Worm (Caenorhabditis elegans): ENCODE measurements around the gene chil-15.

The chil-15 gene

ce11 chrII:9403846-9404245 lies 39.6 kb downstream of the chil-15 start, which contains the start of gene Y51B9A.5:
Y51B9A.5 (plus strand) TSS chrII:9404146.
- TF ChIP-seq hmbx-1 (tag; optimal IDR thresholded peaks at IDR 0.05), result no peak
- no peak for TF ChIP-seq hnd-1 (tag; optimal IDR thresholded peaks at IDR 0.05)
- no peak for TF ChIP-seq tra-4 (tag; optimal IDR thresholded peaks at IDR 0.05)
- TF ChIP-seq hmg-4 (GFP tag; optimal IDR thresholded peaks at IDR 0.05), result no peak
- TF ChIP-seq flt-1 (GFP tag; IDR thresholded peaks at IDR 0.05), result no peak
- no peak for TF ChIP-seq tbx-37 (GFP tag; conservative IDR thresholded peaks at IDR 0.05)
- TF ChIP-seq ceh-13 (GFP tag; optimal IDR thresholded peaks at IDR 0.05), result no peak
- TF ChIP-seq aly-1 (tag; optimal IDR thresholded peaks at IDR 0.05), result no peak
- TF ChIP-seq ets-7 (tag; optimal IDR thresholded peaks at IDR 0.05), result no peak
- TF ChIP-seq scrt-1 (GFP tag; IDR thresholded peaks at IDR 0.05), result no peak
- no peak for TF ChIP-seq F13C5.2 (tag; optimal IDR thresholded peaks at IDR 0.05)
- TF ChIP-seq pes-1 (GFP tag; IDR thresholded peaks at IDR 0.05), result no peak

ce11 chrII:9403087-9403486 lies 40.3 kb downstream of the chil-15 start, which contains the start of gene Y51B9A.6:
Y51B9A.6 (minus strand) TSS chrII:9403187.
- no peak for TF ChIP-seq hmbx-1 (tag; optimal IDR thresholded peaks at IDR 0.05)
- TF ChIP-seq ama-1 (optimal IDR thresholded peaks at IDR 0.05), result no peak
- no peak for TF ChIP-seq B0310.2 (tag; optimal IDR thresholded peaks at IDR 0.05)
- TF ChIP-seq sea-1 (GFP tag; conservative IDR thresholded peaks at IDR 0.05), result no peak
- TF ChIP-seq aly-1 (tag; optimal IDR thresholded peaks at IDR 0.05), result no peak
- TF ChIP-seq hnd-1 (tag; optimal IDR thresholded peaks at IDR 0.05), result no peak
- TF ChIP-seq hmg-4 (GFP tag; optimal IDR thresholded peaks at IDR 0.05), result no peak
- no peak for TF ChIP-seq scrt-1 (GFP tag; IDR thresholded peaks at IDR 0.05)
- no peak for TF ChIP-seq ceh-13 (GFP tag; optimal IDR thresholded peaks at IDR 0.05)
- no peak for TF ChIP-seq ets-7 (tag; optimal IDR thresholded peaks at IDR 0.05)
- no peak for TF ChIP-seq pes-1 (GFP tag; IDR thresholded peaks at IDR 0.05)
- TF ChIP-seq tra-4 (tag; optimal IDR thresholded peaks at IDR 0.05), result no peak
- no peak for TF ChIP-seq tbx-37 (GFP tag; conservative IDR thresholded peaks at IDR 0.05)
- no peak for TF ChIP-seq ceh-36 (tag; optimal IDR thresholded peaks at IDR 0.05)
- TF ChIP-seq F13C5.2 (tag; optimal IDR thresholded peaks at IDR 0.05), result no peak
- TF ChIP-seq flt-1 (GFP tag; IDR thresholded peaks at IDR 0.05), result no peak
- TF ChIP-seq tbx-11 (GFP tag; IDR thresholded peaks at IDR 0.05), result no peak

- TF ChIP-seq hmbx-1 (tag; optimal IDR thresholded peaks at IDR 0.05) (no peak), ceh-36 (tag; optimal IDR thresholded peaks at IDR 0.05) (no peak), ets-7 (tag; optimal IDR thresholded peaks at IDR 0.05) (no peak), tbx-37 (GFP tag; conservative IDR thresholded peaks at IDR 0.05) (no peak), B0310.2 (tag; optimal IDR thresholded peaks at IDR 0.05) (no peak), tra-4 (tag; optimal IDR thresholded peaks at IDR 0.05) (no peak), aly-1 (tag; optimal IDR thresholded peaks at IDR 0.05) (no peak), hnd-1 (tag; optimal IDR thresholded peaks at IDR 0.05) (no peak), hmg-4 (GFP tag; optimal IDR thresholded peaks at IDR 0.05) (no peak)
Observed at ce11 chrII:9399746-9400145, 43.7 kb downstream of the chil-15 start, which contains the start of gene Y51B9A.7. Y51B9A.7 (plus strand) TSS chrII:9400046.

ce11 chrII:9398370-9398901 lies 45.0 kb downstream of the chil-15 start, which contains the start of the genes Y51B9A.14 and Y51B9A.8:
Y51B9A.14 (minus strand) TSS chrII:9398470.
Y51B9A.8 (plus strand) TSS chrII:9398851.
- TF ChIP-seq F13C5.2 (tag; optimal IDR thresholded peaks at IDR 0.05), result no peak
- TF ChIP-seq B0310.2 (tag; optimal IDR thresholded peaks at IDR 0.05), result no peak
- no peak for TF ChIP-seq aly-1 (tag; optimal IDR thresholded peaks at IDR 0.05)
- TF ChIP-seq ets-7 (tag; optimal IDR thresholded peaks at IDR 0.05), result no peak
- TF ChIP-seq tra-4 (tag; optimal IDR thresholded peaks at IDR 0.05), result no peak
- TF ChIP-seq hmbx-1 (tag; optimal IDR thresholded peaks at IDR 0.05), result no peak
- no peak for TF ChIP-seq tbx-37 (GFP tag; conservative IDR thresholded peaks at IDR 0.05)
- TF ChIP-seq sea-1 (GFP tag; conservative IDR thresholded peaks at IDR 0.05), result no peak
- no peak for TF ChIP-seq ceh-36 (tag; optimal IDR thresholded peaks at IDR 0.05)
- no peak for TF ChIP-seq tbx-11 (GFP tag; IDR thresholded peaks at IDR 0.05)
- no peak for TF ChIP-seq hnd-1 (tag; optimal IDR thresholded peaks at IDR 0.05)
- no peak for TF ChIP-seq pes-1 (GFP tag; IDR thresholded peaks at IDR 0.05)
- TF ChIP-seq ceh-13 (GFP tag; optimal IDR thresholded peaks at IDR 0.05), result no peak
- TF ChIP-seq scrt-1 (GFP tag; IDR thresholded peaks at IDR 0.05), result no peak
- TF ChIP-seq flt-1 (GFP tag; IDR thresholded peaks at IDR 0.05), result no peak
- no peak for TF ChIP-seq ama-1 (optimal IDR thresholded peaks at IDR 0.05)
- TF ChIP-seq hmg-4 (GFP tag; optimal IDR thresholded peaks at IDR 0.05), result no peak

- no peak for TF ChIP-seq B0310.2 (tag; optimal IDR thresholded peaks at IDR 0.05)
- no peak for TF ChIP-seq ceh-36 (tag; optimal IDR thresholded peaks at IDR 0.05)
- TF ChIP-seq hnd-1 (tag; optimal IDR thresholded peaks at IDR 0.05), result no peak
- TF ChIP-seq scrt-1 (GFP tag; IDR thresholded peaks at IDR 0.05), result no peak
- TF ChIP-seq aly-1 (tag; optimal IDR thresholded peaks at IDR 0.05), result no peak
- no peak for TF ChIP-seq ceh-13 (GFP tag; optimal IDR thresholded peaks at IDR 0.05)
- TF ChIP-seq tbx-37 (GFP tag; conservative IDR thresholded peaks at IDR 0.05), result no peak
Observed at ce11 chrII:9397496-9397895, 45.9 kb downstream of the chil-15 start, which contains the start of gene Y51B9A.9. Y51B9A.9 (minus strand) TSS chrII:9397596.

- TF ChIP-seq aly-1 (tag; optimal IDR thresholded peaks at IDR 0.05), result no peak
- TF ChIP-seq ceh-13 (GFP tag; optimal IDR thresholded peaks at IDR 0.05), result no peak
- no peak for TF ChIP-seq F13C5.2 (tag; optimal IDR thresholded peaks at IDR 0.05)
- no peak for TF ChIP-seq tbx-11 (GFP tag; IDR thresholded peaks at IDR 0.05)
- no peak for TF ChIP-seq B0310.2 (tag; optimal IDR thresholded peaks at IDR 0.05)
- TF ChIP-seq scrt-1 (GFP tag; IDR thresholded peaks at IDR 0.05), result no peak
- no peak for TF ChIP-seq tra-4 (tag; optimal IDR thresholded peaks at IDR 0.05)
- TF ChIP-seq pes-1 (GFP tag; IDR thresholded peaks at IDR 0.05), result no peak
- no peak for TF ChIP-seq ets-7 (tag; optimal IDR thresholded peaks at IDR 0.05)
- no peak for TF ChIP-seq hmg-4 (GFP tag; optimal IDR thresholded peaks at IDR 0.05)
- TF ChIP-seq flt-1 (GFP tag; IDR thresholded peaks at IDR 0.05), result no peak
- TF ChIP-seq sea-1 (GFP tag; conservative IDR thresholded peaks at IDR 0.05), result no peak
- no peak for TF ChIP-seq tbx-37 (GFP tag; conservative IDR thresholded peaks at IDR 0.05)
- TF ChIP-seq ama-1 (optimal IDR thresholded peaks at IDR 0.05), result no peak
- TF ChIP-seq hnd-1 (tag; optimal IDR thresholded peaks at IDR 0.05), result no peak
- no peak for TF ChIP-seq hmbx-1 (tag; optimal IDR thresholded peaks at IDR 0.05)
- no peak for TF ChIP-seq ceh-36 (tag; optimal IDR thresholded peaks at IDR 0.05)
Observed at ce11 chrII:9392724-9393123, 50.7 kb downstream of the chil-15 start, which contains the start of gene lido-17. lido-17 (minus strand) TSS chrII:9392824.

Data from whole organism, early embryonic.